Fruit fly (Drosophila melanogaster) whole organism, embryonic: ENCODE results near the gene Spc105R.

Experiments
- ATbp ChIP-seq: fragments of 200-800 bp; sonication (Bioruptor generic); optimal IDR thresholded peaks from 2 replicates; lab custom pipeline; 2017; ENCODE audit warnings: missing biosample characterization, mild to moderate bottlenecking, missing genetic modification characterization, missing genetic modification reagents
- Awh ChIP-seq: fragments of 200-800 bp; sonication (Bioruptor generic); IDR thresholded peaks from 2 replicates; pipeline ENCODE4, ENCODE4 v1.3.6; 2022; ENCODE audit warnings: missing biosample characterization, missing genetic modification characterization
- B-H1 ChIP-seq: fragments of 200-800 bp; sonication (Bioruptor generic); IDR thresholded peaks from 3 replicates; pipeline ENCODE4 v1.3.6; 2022; ENCODE audit warnings: missing biosample characterization, missing genetic modification characterization
- B-H2 ChIP-seq: fragments of 200-800 bp; sonication (Bioruptor generic); optimal IDR thresholded peaks from 2 replicates; lab custom pipeline; 2018; ENCODE audit warnings: missing biosample characterization, mild to moderate bottlenecking, missing genetic modification characterization
- CG1024 ChIP-seq: fragments of 200-800 bp; sonication (Bioruptor generic); IDR thresholded peaks from 2 replicates; pipeline ENCODE4 v1.3.6; 2022; ENCODE audit warnings: missing biosample characterization, missing genetic modification characterization
- CG10462 ChIP-seq: fragments of 200-800 bp; sonication (Bioruptor generic); optimal IDR thresholded peaks from 2 replicates; lab custom pipeline; 2016; ENCODE audit warnings: missing biosample characterization, missing genetic modification characterization
- CG11456 ChIP-seq: fragments of 200-800 bp; sonication (Bioruptor generic); IDR thresholded peaks from 3 replicates; pipeline ENCODE4 v1.3.6; 2022; ENCODE audit warnings: missing biosample characterization, missing genetic modification characterization
- CG11723 ChIP-seq: fragments of 200-800 bp; sonication (Bioruptor generic); optimal IDR thresholded peaks from 2 replicates; lab custom pipeline; 2017; ENCODE audit warnings: missing biosample characterization, mild to moderate bottlenecking, missing genetic modification characterization
- CG12219 ChIP-seq: fragments of 200-800 bp; sonication (Bioruptor generic); optimal IDR thresholded peaks from 3 replicates; lab custom pipeline; 2018; ENCODE audit warnings: missing biosample characterization, mild to moderate bottlenecking, missing genetic modification characterization
- CG12391 ChIP-seq: fragments of 200-800 bp; sonication (Bioruptor generic); optimal IDR thresholded peaks from 3 replicates; lab custom pipeline; 2018; ENCODE audit warnings: missing biosample characterization, mild to moderate bottlenecking, missing genetic modification characterization, moderate library complexity
- CG13624 ChIP-seq: fragments of 200-800 bp; sonication (Bioruptor generic); optimal IDR thresholded peaks from 2 replicates; lab custom pipeline; 2016; ENCODE audit warnings: missing biosample characterization, missing genetic modification characterization
- CG14667 ChIP-seq: fragments of 200-800 bp; sonication (Bioruptor generic); IDR thresholded peaks from 2 replicates; pipeline ENCODE4 v1.3.6; 2022; ENCODE audit warnings: missing biosample characterization, missing genetic modification characterization
- CG1603 ChIP-seq: fragments of 200-800 bp; sonication (Bioruptor generic); optimal IDR thresholded peaks from 2 replicates; lab custom pipeline; 2019; ENCODE audit warnings: missing biosample characterization, mild to moderate bottlenecking, missing genetic modification characterization, moderate library complexity
- CG17612 ChIP-seq: fragments of 200-800 bp; sonication (Bioruptor generic); IDR thresholded peaks from 2 replicates; pipeline ENCODE4 v1.3.6; 2022; ENCODE audit warnings: missing biosample characterization, missing genetic modification characterization
- CG18619 ChIP-seq: fragments of 200-800 bp; sonication (Bioruptor generic); optimal IDR thresholded peaks from 3 replicates; lab custom pipeline; 2017; ENCODE audit warnings: missing biosample characterization, mild to moderate bottlenecking, missing genetic modification characterization
- CG31388 ChIP-seq: fragments of 200-800 bp; sonication (Bioruptor generic); optimal IDR thresholded peaks from 2 replicates; lab custom pipeline; 2016; ENCODE audit warnings: missing biosample characterization, missing genetic modification characterization
- CG5180 ChIP-seq: fragments of 200-800 bp; sonication (Bioruptor generic); optimal IDR thresholded peaks from 3 replicates; lab custom pipeline; 2017; ENCODE audit warnings: missing biosample characterization, missing genetic modification characterization, mild to moderate bottlenecking, moderate library complexity, missing genetic modification reagents
- CG6813 ChIP-seq: fragments of 200-800 bp; sonication (Bioruptor generic); optimal IDR thresholded peaks from 2 replicates; lab custom pipeline; 2017; ENCODE audit warnings: missing biosample characterization, missing genetic modification characterization, mild to moderate bottlenecking, moderate library complexity, missing genetic modification reagents
- CG6854 ChIP-seq: fragments of 200-800 bp; sonication (Bioruptor generic); optimal IDR thresholded peaks from 3 replicates; lab custom pipeline; 2017; ENCODE audit warnings: missing biosample characterization, mild to moderate bottlenecking, missing genetic modification characterization
- Dfd ChIP-seq, 2 experiments: fragments of >200 bp; optimal IDR thresholded peaks; 2 replicates each; lab custom pipeline; 2017; ENCODE audit warnings: missing biosample characterization in 2 of 2, missing genetic modification characterization in 2 of 2
- Dip2 ChIP-seq: fragments of 200-800 bp; sonication (Bioruptor generic); IDR thresholded peaks from 2 replicates; pipeline ENCODE4 v1.3.6; 2022; ENCODE audit warnings: missing biosample characterization, missing genetic modification characterization
- HmgZ ChIP-seq: fragments of 200-800 bp; sonication (Bioruptor generic); optimal IDR thresholded peaks from 2 replicates; lab custom pipeline; 2018; ENCODE audit warnings: missing biosample characterization, mild to moderate bottlenecking, missing genetic modification characterization
- Lpt ChIP-seq: fragments of >200 bp; optimal IDR thresholded peaks from 2 replicates; lab custom pipeline; 2018; ENCODE audit warnings: missing biosample characterization, missing genetic modification characterization
- Nf-YA ChIP-seq: fragments of 200-800 bp; sonication (Bioruptor generic); IDR thresholded peaks from 2 replicates; pipeline ENCODE4 v1.3.6; 2022; ENCODE audit warnings: missing biosample characterization, missing genetic modification characterization
- Taf1 ChIP-seq: fragments of 200-800 bp; sonication (Bioruptor generic); IDR thresholded peaks from 2 replicates; pipeline ENCODE4 v1.3.6; 2022; ENCODE audit warnings: missing biosample characterization, missing genetic modification characterization
- Usf ChIP-seq: fragments of 200-800 bp; sonication (Bioruptor generic); optimal IDR thresholded peaks from 2 replicates; lab custom pipeline; 2017; ENCODE audit warnings: missing genotype, missing biosample characterization, missing genetic modification characterization
- ac ChIP-seq: fragments of 200-800 bp; sonication (Bioruptor generic); optimal IDR thresholded peaks from 3 replicates; lab custom pipeline; 2017; ENCODE audit warnings: missing biosample characterization, mild to moderate bottlenecking, missing genetic modification characterization
- al ChIP-seq: fragments of 200-800 bp; sonication (Bioruptor generic); IDR thresholded peaks from 2 replicates; pipeline ENCODE4 v1.3.6; 2022; ENCODE audit warnings: missing biosample characterization, missing genetic modification characterization
- aop ChIP-seq: fragments of 200-800 bp; sonication (Bioruptor generic); IDR thresholded peaks from 2 replicates; pipeline ENCODE4 v1.3.6; 2022; ENCODE audit warnings: missing biosample characterization, missing genetic modification characterization
- ap ChIP-seq: fragments of 200-800 bp; sonication (Bioruptor generic); IDR thresholded peaks from 2 replicates; pipeline ENCODE4 v1.3.6; 2022; ENCODE audit warnings: missing biosample characterization, missing genetic modification characterization
- ash1 ChIP-seq: fragments of 200-800 bp; sonication (Bioruptor generic); optimal IDR thresholded peaks from 2 replicates; lab custom pipeline; 2018; ENCODE audit warnings: missing biosample characterization, mild to moderate bottlenecking, missing genetic modification characterization
- az2 ChIP-seq: fragments of 200-800 bp; sonication (Bioruptor generic); optimal IDR thresholded peaks from 3 replicates; lab custom pipeline; 2016; ENCODE audit warnings: missing biosample characterization, missing genetic modification characterization
- btn ChIP-seq: fragments of 200-800 bp; sonication (Bioruptor generic); optimal IDR thresholded peaks from 2 replicates; lab custom pipeline; 2016; ENCODE audit warnings: missing biosample characterization, missing genetic modification characterization
- danr ChIP-seq: fragments of 200-800 bp; sonication (Bioruptor generic); IDR thresholded peaks from 2 replicates; pipeline ENCODE4 v1.3.6; 2022; ENCODE audit warnings: missing biosample characterization, missing genetic modification characterization
- ems ChIP-seq: fragments of 200-800 bp; sonication (Bioruptor generic); optimal IDR thresholded peaks from 3 replicates; lab custom pipeline; 2016; ENCODE audit warnings: missing biosample characterization, missing genetic modification characterization
- gcm ChIP-seq: fragments of 200-800 bp; sonication (Bioruptor generic); optimal IDR thresholded peaks from 2 replicates; lab custom pipeline; 2019; ENCODE audit warnings: missing biosample characterization, mild to moderate bottlenecking, missing genetic modification characterization, moderate library complexity
- gfzf ChIP-seq: fragments of 200-800 bp; sonication (Bioruptor generic); optimal IDR thresholded peaks from 2 replicates; lab custom pipeline; 2016; ENCODE audit warnings: missing biosample characterization, mild to moderate bottlenecking, missing genetic modification characterization, moderate library complexity
- grau ChIP-seq: fragments of 200-800 bp; optimal IDR thresholded peaks from 3 replicates; lab custom pipeline; 2019; ENCODE audit warnings: missing biosample characterization, mild to moderate bottlenecking, missing genetic modification characterization, moderate library complexity
- gt ChIP-seq: fragments of 200-800 bp; sonication (Bioruptor generic); IDR thresholded peaks from 2 replicates; pipeline ENCODE4 v1.3.6; 2022; ENCODE audit warnings: missing biosample characterization, missing genetic modification characterization
- ind ChIP-seq: fragments of 200-800 bp; sonication (Bioruptor generic); optimal IDR thresholded peaks from 3 replicates; lab custom pipeline; 2016; ENCODE audit warnings: missing biosample characterization, missing genetic modification characterization
- otp ChIP-seq: fragments of 200-800 bp; sonication (Bioruptor generic); IDR thresholded peaks from 3 replicates; pipeline ENCODE4, ENCODE4 v1.3.6; 2022; ENCODE audit warnings: missing biosample characterization, missing genetic modification characterization
- pzg ChIP-seq: fragments of 200-800 bp; sonication (Bioruptor generic); optimal IDR thresholded peaks from 3 replicates; lab custom pipeline; 2018; ENCODE audit warnings: missing biosample characterization, mild to moderate bottlenecking, missing genetic modification characterization, moderate library complexity
- slp2 ChIP-seq: fragments of 200-800 bp; sonication (Bioruptor generic); optimal IDR thresholded peaks from 2 replicates; lab custom pipeline; 2016; ENCODE audit warnings: missing biosample characterization, missing genetic modification characterization
- tap ChIP-seq: fragments of 200-800 bp; optimal IDR thresholded peaks from 3 replicates; lab custom pipeline; 2019; ENCODE audit warnings: missing biosample characterization, mild to moderate bottlenecking, missing genetic modification characterization, moderate library complexity
- tio ChIP-seq: fragments of 200-800 bp; sonication (Bioruptor generic); optimal IDR thresholded peaks from 2 replicates; lab custom pipeline; 2017; ENCODE audit warnings: missing biosample characterization, missing genetic modification characterization, inconsistent platforms
- tll ChIP-seq, 2 experiments: fragments of 200-800 bp in 1 of 2; fragments of >200 bp in 1 of 2; sonication (Bioruptor generic) in 1 of 2; optimal IDR thresholded peaks; 2 replicates each; lab custom pipeline; 2017 to 2019; ENCODE audit warnings: missing biosample characterization in 2 of 2, missing genetic modification characterization in 2 of 2, mild to moderate bottlenecking in 1 of 2, moderate library complexity in 1 of 2
- tna ChIP-seq: fragments of 200-800 bp; sonication (Bioruptor generic); IDR thresholded peaks from 2 replicates; pipeline ENCODE4 v1.3.6; 2022; ENCODE audit warnings: missing biosample characterization, missing genetic modification characterization; ENCODE audit not compliant: partially characterized antibody
- toy ChIP-seq: fragments of 200-800 bp; sonication (Bioruptor generic); IDR thresholded peaks from 2 replicates; pipeline ENCODE4 v1.3.6; 2022; ENCODE audit warnings: missing biosample characterization, missing genetic modification characterization
- vvl ChIP-seq: fragments of 200-800 bp; sonication (Bioruptor generic); IDR thresholded peaks from 2 replicates; pipeline ENCODE4 v1.3.6; 2022; ENCODE audit warnings: missing biosample characterization, missing genetic modification characterization
- wor ChIP-seq: fragments of 200-800 bp; sonication (Bioruptor generic); IDR thresholded peaks from 2 replicates; pipeline ENCODE4 v1.3.6; 2022; ENCODE audit warnings: missing biosample characterization, missing genetic modification characterization
- z ChIP-seq: fragments of 200-800 bp; sonication (Bioruptor generic); IDR thresholded peaks from 3 replicates; pipeline ENCODE4 v1.3.6; 2022; ENCODE audit warnings: missing biosample characterization, missing genetic modification characterization

Spc105R gene

DNA sequence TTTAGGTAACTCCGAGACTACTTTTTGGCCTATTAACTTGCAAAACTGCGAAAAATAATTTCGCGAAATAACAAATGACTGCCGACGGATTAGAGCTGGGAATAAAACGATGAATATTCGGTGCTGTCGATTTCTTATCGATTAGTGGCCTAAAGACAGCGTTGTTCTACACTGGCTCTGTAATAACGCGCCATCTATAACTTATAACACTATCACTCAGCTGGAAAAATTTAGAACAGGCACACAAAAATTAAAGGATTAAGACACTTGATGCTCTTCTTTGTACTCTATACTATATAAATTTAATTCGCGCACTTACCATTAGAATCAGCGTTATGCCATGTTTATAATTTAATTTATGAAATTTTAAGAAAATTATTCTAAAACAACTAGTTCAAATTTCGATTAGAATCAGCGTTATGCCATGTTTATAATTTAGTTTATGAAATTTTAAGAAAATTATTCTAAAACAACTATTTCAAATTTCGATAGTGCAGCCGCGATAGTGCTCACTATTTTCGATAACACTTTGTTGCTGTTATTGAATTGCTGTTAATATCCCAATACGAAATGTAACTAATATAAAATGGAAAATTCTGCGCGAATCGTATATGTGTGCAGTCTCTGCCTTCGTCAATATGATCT, 41.4 kb downstream of the Spc105R start, which contains the start of the genes CSN3 and CG11456 (continued):
- TF ChIP-seq az2 (GFP tag; lab: Kevin White, UChicago), result no peak
- no peak for TF ChIP-seq z (GFP tag; lab: Robert Waterston, UW)
- TF ChIP-seq B-H1 (GFP tag; lab: Robert Waterston, UW), result no peak
- TF ChIP-seq grau (tag; lab: Kevin White, UChicago), result peak; percentile 42
- TF ChIP-seq CG18619, result no peak
- no peak for TF ChIP-seq tio (GFP tag; lab: Kevin White, UChicago)
- no peak; the same call in 1 of the 2 replicates for TF ChIP-seq vvl (GFP tag; lab: Robert Waterston, UW)
- peak; percentile 21 for TF ChIP-seq gfzf (GFP tag; lab: Kevin White, UChicago)
- no peak for TF ChIP-seq ap
- TF ChIP-seq Usf (GFP tag; lab: Kevin White, UChicago), result no peak
- no peak for TF ChIP-seq Lpt
- no peak for TF ChIP-seq Dfd (GFP tag; optimal IDR thresholded peaks at IDR 0.05; lab: Kevin White, UChicago)
- no peak for TF ChIP-seq CG14667
- TF ChIP-seq CG13624, result peak; percentile 48
- peak; percentile 56 for TF ChIP-seq ind (GFP tag; lab: Kevin White, UChicago)
- TF ChIP-seq danr (GFP tag; lab: Robert Waterston, UW), result no peak
- TF ChIP-seq CG6854 (GFP tag; lab: Kevin White, UChicago), result no peak
- TF ChIP-seq CG6813, result no peak
- TF ChIP-seq ems (GFP tag; lab: Kevin White, UChicago), result no peak
- TF ChIP-seq toy (GFP tag; lab: Robert Waterston, UW), result no peak
- no peak for TF ChIP-seq CG12219 (GFP tag; lab: Kevin White, UChicago)
- TF ChIP-seq gt (GFP tag; lab: Robert Waterston, UW), result no peak
- TF ChIP-seq CG17612 (GFP tag; lab: Robert Waterston, UW), result no peak
- TF ChIP-seq CG31388 (GFP tag; lab: Kevin White, UChicago), result no peak
- TF ChIP-seq gcm (GFP tag; lab: Kevin White, UChicago), result no peak
- no peak for TF ChIP-seq ATbp
- TF ChIP-seq slp2 (GFP tag; lab: Kevin White, UChicago), result peak; percentile 34
- no peak for TF ChIP-seq otp (GFP tag; lab: Robert Waterston, UW)
- peak; percentile 61 for TF ChIP-seq CG12391 (tag; lab: Kevin White, UChicago)
- peak; percentile 65 for TF ChIP-seq CG1603 (tag; lab: Kevin White, UChicago)
- peak; percentile 44; the same call in 1 of the 2 replicates for TF ChIP-seq Taf1 (GFP tag; lab: Robert Waterston, UW)
- no peak for TF ChIP-seq tll (GFP tag; optimal IDR thresholded peaks at IDR 0.05; lab: Kevin White, UChicago)
- no peak for TF ChIP-seq CG10462 (GFP tag; lab: Kevin White, UChicago)
- TF ChIP-seq ash1, result no peak
- peak; percentile 86 for TF ChIP-seq pzg
- TF ChIP-seq Dip2 (GFP tag; lab: Robert Waterston, UW), result peak; percentile 80
- TF ChIP-seq btn, result no peak
- TF ChIP-seq aop (GFP tag; lab: Robert Waterston, UW), result no peak
- peak; percentile 65 for TF ChIP-seq HmgZ
- no peak for TF ChIP-seq ac (GFP tag; lab: Kevin White, UChicago)
- TF ChIP-seq Nf-YA, result no peak
- TF ChIP-seq Awh (GFP tag; lab: Robert Waterston, UW), result no peak
- TF ChIP-seq B-H2 (GFP tag; lab: Kevin White, UChicago), result peak; percentile 55
- TF ChIP-seq CG11456, result peak; percentile 86
- TF ChIP-seq tap (tag; lab: Kevin White, UChicago), result no peak
- no peak for TF ChIP-seq wor (GFP tag; lab: Robert Waterston, UW)
- no peak for TF ChIP-seq CG11723 (GFP tag; lab: Kevin White, UChicago)
- peak; percentile 69 for TF ChIP-seq tna
- no peak for TF ChIP-seq CG5180 (GFP tag; lab: Kevin White, UChicago)
- TF ChIP-seq CG1024, result no peak
- TF ChIP-seq al (GFP tag; lab: Robert Waterston, UW), result no peak
